Worm (Caenorhabditis elegans): ENCODE measurements around the gene Y38F1A.8.
"Not testable (repeated sequence)": the region's sequence is repeated elsewhere in the genome, so short reads cannot be mapped to it uniquely, and the experiment has no call there.

The Y38F1A.8 gene

ce11 chrII:13000753-13001152 lies at the start of gene Y38F1A.8:
TSS of gene Y38F1A.8 (minus strand) at chrII:13000853.
- TF ChIP-seq dao-5 (tag; optimal IDR thresholded peaks at IDR 0.05) (no peak), W03F9.2 (tag; optimal IDR thresholded peaks at IDR 0.05) (no peak), him-1 (tag; optimal IDR thresholded peaks at IDR 0.05) (no peak)

DNA sequence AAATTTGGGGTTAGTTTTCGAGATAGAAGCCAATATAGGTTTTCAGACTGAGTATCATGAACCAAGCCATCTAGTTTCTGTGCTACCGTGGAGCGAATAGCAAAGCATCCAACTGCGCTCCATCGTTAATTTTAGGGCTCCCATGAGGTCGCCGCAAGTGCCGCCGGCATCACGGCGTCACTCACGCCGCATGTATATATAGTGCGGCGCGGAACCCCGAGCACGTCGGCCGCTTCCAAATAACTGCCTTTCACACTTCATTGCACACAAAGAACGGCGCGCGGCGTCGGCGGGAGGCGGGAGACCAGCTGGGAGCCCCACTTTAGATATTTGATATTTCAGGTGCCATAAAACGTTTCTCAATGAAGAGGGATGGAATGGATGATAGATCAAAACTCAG lies 49.4 kb upstream of the Y38F1A.8 start:
- no peak for TF ChIP-seq W03F9.2 (tag; optimal IDR thresholded peaks at IDR 0.05)
- no peak for TF ChIP-seq dao-5 (tag; optimal IDR thresholded peaks at IDR 0.05)
- no peak for TF ChIP-seq him-1 (tag; optimal IDR thresholded peaks at IDR 0.05)

DNA sequence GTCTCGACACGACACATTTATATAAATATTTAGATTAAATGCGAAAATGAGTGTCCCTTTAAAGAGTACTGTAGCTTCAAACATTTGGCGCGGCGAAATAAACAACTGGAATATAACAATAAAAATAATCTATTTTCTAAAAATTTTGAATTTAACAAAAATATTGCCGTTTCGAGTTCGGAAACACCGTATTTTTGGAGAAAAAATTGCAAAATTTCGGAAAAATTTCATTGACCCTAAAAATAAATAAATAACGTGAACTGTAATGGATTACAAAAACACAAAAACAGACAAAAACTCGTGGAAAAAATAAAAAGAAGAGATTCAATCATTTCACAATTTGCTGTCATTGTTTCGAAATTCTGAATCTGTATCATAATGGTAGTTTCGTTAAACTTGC lies 47.0 kb upstream of the Y38F1A.8 start, which contains the start of gene F42G4.2:
F42G4.2 (plus strand) TSS at position 301 of the 400 bp plus-strand sequence.
- TF ChIP-seq him-1, dao-5, W03F9.2 (tag; optimal IDR thresholded peaks at IDR 0.05): not testable (repeated sequence)

- TF ChIP-seq W03F9.2, dao-5, him-1 (tag; optimal IDR thresholded peaks at IDR 0.05): not testable (repeated sequence)
These were observed 46.5 kb upstream of the Y38F1A.8 start, which contains the start of gene F42G4.7 for ce11 chrII:13047106-13047505. TSS of gene F42G4.7 (minus strand) at chrII:13047290.

- TF ChIP-seq W03F9.2, him-1, dao-5 (tag; optimal IDR thresholded peaks at IDR 0.05): not testable (repeated sequence)
These were observed 42.9 kb upstream of the Y38F1A.8 start, which contains the start of gene puf-6 for ce11 chrII:13043433-13044054. TSS of gene puf-6 (minus strand) at chrII:13043445.

DNA sequence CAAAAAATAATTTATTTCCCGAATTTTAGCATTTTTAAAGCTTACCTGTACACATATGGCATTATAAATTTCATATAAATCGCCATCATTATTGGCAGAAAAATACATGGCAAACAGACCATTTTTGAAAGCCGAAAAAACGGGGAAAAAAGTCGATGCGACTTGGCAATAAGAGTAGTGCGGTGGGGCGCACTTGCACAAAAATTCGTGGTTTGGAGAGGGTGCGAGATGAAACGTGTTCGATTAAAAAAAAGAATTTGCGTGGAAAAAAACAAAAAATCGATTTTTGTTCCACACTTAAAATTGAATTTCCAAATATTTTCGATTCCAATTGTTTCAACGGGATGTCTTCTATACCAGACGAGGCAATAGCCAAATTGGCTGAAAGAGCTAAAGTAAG lies 36.1 kb upstream of the Y38F1A.8 start, which contains the start of gene F18A11.3:
F18A11.3 (minus strand) TSS at position 125 of the 400 bp plus-strand sequence.
- TF ChIP-seq him-1 (tag; optimal IDR thresholded peaks at IDR 0.05): no peak
- no peak for TF ChIP-seq dao-5 (tag; optimal IDR thresholded peaks at IDR 0.05)
- no peak for TF ChIP-seq W03F9.2 (tag; optimal IDR thresholded peaks at IDR 0.05)

DNA sequence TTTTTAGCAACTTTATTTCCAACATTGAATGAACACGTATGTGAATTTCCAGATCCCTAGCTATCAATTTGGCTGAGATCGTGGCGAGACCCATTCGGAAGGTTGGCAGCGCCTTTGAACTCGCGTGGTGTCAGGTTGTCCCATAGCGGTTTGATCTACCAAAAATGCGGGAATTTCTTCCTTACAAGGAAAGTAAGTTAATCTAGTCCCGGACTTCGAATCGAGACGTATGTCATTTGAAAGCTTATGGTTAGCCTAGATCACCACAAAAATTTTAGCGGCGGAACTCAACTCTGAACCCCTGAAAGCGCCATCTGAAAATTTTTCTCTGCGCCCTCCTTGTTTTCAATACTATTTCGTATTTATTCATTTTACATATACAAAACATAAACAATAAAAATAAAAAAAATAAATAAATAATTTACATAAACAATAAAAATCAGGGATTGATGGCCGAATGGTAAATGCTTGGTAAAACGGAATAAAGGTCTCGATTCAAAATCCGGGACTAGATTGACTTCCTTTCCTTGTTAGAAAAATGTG lies 31.1 kb upstream of the Y38F1A.8 start, which contains the start of gene F18A11.2:
F18A11.2 (plus strand) TSS at position 51 of the 543 bp plus-strand sequence.
- TF ChIP-seq him-1, W03F9.2, dao-5 (tag; optimal IDR thresholded peaks at IDR 0.05): not testable (repeated sequence)

ce11 chrII:13030567-13031188 lies 30.0 kb upstream of the Y38F1A.8 start:
- TF ChIP-seq W03F9.2 (tag; optimal IDR thresholded peaks at IDR 0.05): peak; percentile 2
- no peak for TF ChIP-seq dao-5 (tag; optimal IDR thresholded peaks at IDR 0.05)
- no peak for TF ChIP-seq him-1 (tag; optimal IDR thresholded peaks at IDR 0.05)

DNA sequence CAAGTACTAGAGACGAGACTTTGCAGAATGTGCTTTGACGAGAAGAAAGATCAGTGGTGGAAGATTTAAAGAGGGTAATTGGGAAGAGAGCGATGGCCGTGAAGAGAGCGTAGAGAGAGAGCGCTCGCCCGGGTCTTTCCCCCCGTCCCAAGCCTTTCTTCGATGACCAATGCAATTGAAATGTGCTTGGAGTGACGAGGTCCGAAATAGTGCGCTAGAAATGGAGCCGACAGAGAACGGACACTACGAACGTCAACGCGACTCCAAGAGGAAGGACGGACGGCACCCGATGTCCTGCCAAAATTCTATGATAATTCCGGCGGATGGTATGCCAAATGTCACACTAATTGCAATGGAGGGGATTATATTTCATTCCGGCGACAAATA lies 29.4 kb upstream of the Y38F1A.8 start:
- no peak for TF ChIP-seq dao-5 (tag; optimal IDR thresholded peaks at IDR 0.05)
- no peak for TF ChIP-seq him-1 (tag; optimal IDR thresholded peaks at IDR 0.05)
- TF ChIP-seq W03F9.2 (tag; optimal IDR thresholded peaks at IDR 0.05): no peak

DNA sequence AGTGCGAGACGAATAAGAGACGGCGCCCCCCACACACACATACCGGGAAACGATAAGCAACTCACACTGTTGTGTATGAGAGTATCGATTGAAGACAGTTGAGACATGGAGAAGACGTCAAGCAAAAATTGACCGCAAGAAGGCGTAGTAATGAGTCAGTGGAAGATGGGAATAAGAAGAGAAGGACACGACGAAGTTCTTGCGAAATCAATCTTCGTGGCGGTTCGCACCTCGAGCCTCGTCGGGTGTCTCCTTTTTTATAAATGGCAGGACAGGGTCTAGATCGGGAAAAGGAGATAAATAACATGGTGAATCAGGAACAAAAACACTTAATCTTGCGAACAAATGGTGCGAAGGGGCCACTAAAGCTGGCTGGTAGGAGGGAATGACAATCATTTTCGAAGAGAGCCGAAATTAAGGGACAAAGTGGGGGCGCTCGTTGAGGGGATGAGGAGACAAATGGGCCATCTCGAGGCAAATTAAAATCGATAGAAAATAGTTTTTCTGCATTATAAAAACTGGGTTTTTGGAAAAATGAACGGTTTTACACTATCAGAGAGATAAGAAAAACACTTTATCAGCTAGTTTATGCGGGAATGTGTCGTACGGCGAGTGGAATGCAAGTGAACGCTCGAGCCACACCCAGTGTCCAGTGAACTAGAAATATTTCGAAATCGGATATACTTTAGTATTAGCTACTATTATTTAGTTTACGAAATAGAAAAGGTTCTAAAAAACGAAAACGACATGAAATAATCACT lies 28.8 kb upstream of the Y38F1A.8 start:
- TF ChIP-seq him-1 (tag; optimal IDR thresholded peaks at IDR 0.05) (no peak), dao-5 (tag; optimal IDR thresholded peaks at IDR 0.05) (no peak), W03F9.2 (tag; optimal IDR thresholded peaks at IDR 0.05) (no peak)

- TF ChIP-seq W03F9.2 (tag; optimal IDR thresholded peaks at IDR 0.05): no peak
- no peak for TF ChIP-seq him-1 (tag; optimal IDR thresholded peaks at IDR 0.05)
- TF ChIP-seq dao-5 (tag; optimal IDR thresholded peaks at IDR 0.05): no peak
These were observed 25.2 kb upstream of the Y38F1A.8 start, which contains the start of gene max-2 for ce11 chrII:13025794-13026412. TSS of gene max-2 (minus strand) at chrII:13025844.

DNA sequence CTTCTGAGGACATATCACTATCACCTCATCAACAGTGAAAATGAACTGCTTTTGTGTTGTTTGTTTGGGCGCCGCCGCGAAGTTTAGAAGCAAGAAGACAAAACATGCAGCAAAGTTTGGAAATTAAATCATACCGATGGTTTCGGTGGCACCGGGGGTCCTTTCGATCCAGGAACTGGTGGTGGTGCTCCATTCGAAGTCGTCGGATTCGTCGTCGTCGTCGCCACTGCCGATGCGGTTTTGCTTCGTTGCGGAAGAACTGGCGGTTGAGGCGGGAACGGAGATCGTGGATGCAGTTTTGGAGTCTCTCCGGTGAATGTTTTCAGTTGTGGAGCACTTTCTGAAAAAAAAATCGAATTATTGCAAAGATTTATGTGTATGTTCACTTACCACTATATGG lies 22.9 kb upstream of the Y38F1A.8 start:
- no peak for TF ChIP-seq W03F9.2 (tag; optimal IDR thresholded peaks at IDR 0.05)
- no peak for TF ChIP-seq dao-5 (tag; optimal IDR thresholded peaks at IDR 0.05)
- no peak for TF ChIP-seq him-1 (tag; optimal IDR thresholded peaks at IDR 0.05)

DNA sequence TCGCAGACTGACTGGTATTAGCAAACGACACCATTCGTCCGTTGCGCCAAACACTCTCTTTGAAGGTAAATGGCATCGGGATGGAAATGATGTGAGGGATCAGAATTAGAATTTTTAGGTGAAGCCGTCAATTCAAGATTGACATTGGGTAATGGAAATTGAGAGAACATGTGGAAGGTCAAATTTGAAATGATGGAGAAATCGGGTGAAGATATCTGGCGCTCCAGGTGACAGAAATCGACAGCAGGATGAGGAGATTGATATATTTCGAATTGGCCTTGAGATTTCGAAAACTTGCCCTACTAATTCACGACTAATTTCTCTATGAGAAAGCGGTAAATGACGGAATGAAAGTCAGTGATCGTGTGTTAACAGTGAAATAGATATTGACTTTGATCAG lies 21.9 kb upstream of the Y38F1A.8 start:
- no peak for TF ChIP-seq dao-5 (tag; optimal IDR thresholded peaks at IDR 0.05)
- TF ChIP-seq him-1 (tag; optimal IDR thresholded peaks at IDR 0.05): no peak

Measured in whole organism, L4/young adult.